Worm (Caenorhabditis elegans) whole organism, early embryonic: ENCODE data around the gene T05E12.9.

Experiments
- F13C5.2 ChIP-seq: sonication (generic microtip); optimal IDR thresholded peaks from 2 replicates; lab custom pipeline; 2017; ENCODE audit warnings: mild to moderate bottlenecking, missing genetic modification characterization, inconsistent platforms, missing compliant biosample characterization
- ama-1 ChIP-seq: fragments of 150-350 bp; optimal IDR thresholded peaks from 2 replicates; lab custom pipeline; 2014
- hmbx-1 ChIP-seq: sonication (generic microtip); optimal IDR thresholded peaks from 2 replicates; lab custom pipeline; 2016; ENCODE audit warnings: mild to moderate bottlenecking, missing genetic modification characterization, missing compliant biosample characterization
- hnd-1 ChIP-seq: sonication (generic microtip); optimal IDR thresholded peaks from 2 replicates; lab custom pipeline; 2016; ENCODE audit warnings: missing genetic modification characterization, missing compliant biosample characterization
- tra-4 ChIP-seq: sonication (generic microtip); optimal IDR thresholded peaks from 2 replicates; lab custom pipeline; 2017; ENCODE audit warnings: missing genetic modification characterization, missing compliant biosample characterization

- TF ChIP-seq ama-1 (no peak), hnd-1 (tag; lab: Kevin White, UChicago) (no peak), F13C5.2 (tag; lab: Kevin White, UChicago) (no peak), tra-4 (tag; lab: Kevin White, UChicago) (no peak), hmbx-1 (tag; lab: Kevin White, UChicago) (no peak)
Measured at ce11 chrV:17068839-17069238, 13.8 kb downstream of the T05E12.9 start, which contains the start of gene T05E12.8.
